Fruit fly (Drosophila melanogaster) Kc167 (cell line): Measurements from ENCODE around the gene CG3764.

Source experiments
- Myc ChIP-seq: fragments of >200 bp; optimal IDR thresholded peaks from 2 replicates; lab custom pipeline; 2017; ENCODE audit warnings: missing external identifiers
- Sin3A ChIP-seq: fragments of >200 bp; optimal IDR thresholded peaks from 2 replicates; lab custom pipeline; 2018; ENCODE audit warnings: missing external identifiers
- h ChIP-seq: fragments of >200 bp; optimal IDR thresholded peaks from 3 replicates; lab custom pipeline; 2018; ENCODE audit warnings: missing external identifiers
- insv ChIP-seq: fragments of >200 bp; optimal IDR thresholded peaks from 3 replicates; lab custom pipeline; 2018; ENCODE audit warnings: missing external identifiers
- psq ChIP-seq: fragments of >200 bp; optimal IDR thresholded peaks from 2 replicates; lab custom pipeline; 2017; ENCODE audit warnings: missing external identifiers
- ttk ChIP-seq: sonication (Bioruptor generic); optimal IDR thresholded peaks from 2 replicates; lab custom pipeline; 2017; ENCODE audit warnings: missing external identifiers

Gene CG3764

dm6 chr3L:17004218-17004759, 8.1 kb downstream of the CG3764 start:
- TF ChIP-seq Myc (lab: Kevin White, UChicago), result no peak
- no peak for TF ChIP-seq ttk
- TF ChIP-seq Sin3A (lab: Kevin White, UChicago), result no peak
- TF ChIP-seq psq (lab: Kevin White, UChicago), result no peak
- TF ChIP-seq insv (lab: Kevin White, UChicago), result no peak
- TF ChIP-seq h (lab: Kevin White, UChicago), result no peak

- no peak for TF ChIP-seq psq (lab: Kevin White, UChicago)
- TF ChIP-seq ttk, result no peak
Measured at dm6 chr3L:17003251-17004171, 8.9 kb downstream of the CG3764 start.

- no peak for TF ChIP-seq h (lab: Kevin White, UChicago)
- no peak for TF ChIP-seq psq (lab: Kevin White, UChicago)
- no peak for TF ChIP-seq Myc (lab: Kevin White, UChicago)
- no peak for TF ChIP-seq Sin3A (lab: Kevin White, UChicago)
- TF ChIP-seq insv (lab: Kevin White, UChicago), result no peak
Measured at dm6 chr3L:17002140-17002849, 10.1 kb downstream of the CG3764 start.

dm6 chr3L:17001055-17001454, 11.3 kb downstream of the CG3764 start:
- TF ChIP-seq Myc (lab: Kevin White, UChicago) (no peak), insv (lab: Kevin White, UChicago) (no peak), psq (lab: Kevin White, UChicago) (no peak), h (lab: Kevin White, UChicago) (no peak), ttk (no peak)

dm6 chr3L:17000289-17000688, 12.1 kb downstream of the CG3764 start:
- no peak for TF ChIP-seq h (lab: Kevin White, UChicago)
- TF ChIP-seq Myc (lab: Kevin White, UChicago), result no peak

dm6 chr3L:16994805-16995204, 17.6 kb downstream of the CG3764 start:
- TF ChIP-seq insv (lab: Kevin White, UChicago), result no peak
- TF ChIP-seq Myc (lab: Kevin White, UChicago), result no peak

- no peak for TF ChIP-seq Myc (lab: Kevin White, UChicago)
- TF ChIP-seq psq (lab: Kevin White, UChicago), result no peak
- no peak for TF ChIP-seq h (lab: Kevin White, UChicago)
- no peak for TF ChIP-seq ttk
- TF ChIP-seq Sin3A (lab: Kevin White, UChicago), result no peak
- TF ChIP-seq insv (lab: Kevin White, UChicago), result no peak
Measured at dm6 chr3L:16989169-16989568, 23.2 kb downstream of the CG3764 start.

dm6 chr3L:16988526-16988925, 23.8 kb downstream of the CG3764 start:
- TF ChIP-seq Myc (lab: Kevin White, UChicago) (no peak), ttk (no peak), Sin3A (lab: Kevin White, UChicago) (no peak), h (lab: Kevin White, UChicago) (no peak), insv (lab: Kevin White, UChicago) (no peak), psq (lab: Kevin White, UChicago) (no peak)

- TF ChIP-seq Myc (lab: Kevin White, UChicago) (no peak), h (lab: Kevin White, UChicago) (no peak), psq (lab: Kevin White, UChicago) (no peak), ttk (no peak), insv (lab: Kevin White, UChicago) (no peak), Sin3A (lab: Kevin White, UChicago) (no peak)
Measured at dm6 chr3L:16987347-16987746, 25.0 kb downstream of the CG3764 start.

- no peak for TF ChIP-seq Myc (lab: Kevin White, UChicago)
- TF ChIP-seq insv (lab: Kevin White, UChicago), result no peak
- TF ChIP-seq h (lab: Kevin White, UChicago), result no peak
Measured at dm6 chr3L:16986062-16987013, 26.0 kb downstream of the CG3764 start.

dm6 chr3L:16985578-16985977, 26.8 kb downstream of the CG3764 start:
- TF ChIP-seq psq (lab: Kevin White, UChicago), result no peak
- no peak for TF ChIP-seq Sin3A (lab: Kevin White, UChicago)
- no peak for TF ChIP-seq ttk
- no peak for TF ChIP-seq h (lab: Kevin White, UChicago)
- TF ChIP-seq insv (lab: Kevin White, UChicago), result no peak
- no peak for TF ChIP-seq Myc (lab: Kevin White, UChicago)
